Worm (Caenorhabditis elegans): Measurements from ENCODE around the gene CC8.3.

DNA sequence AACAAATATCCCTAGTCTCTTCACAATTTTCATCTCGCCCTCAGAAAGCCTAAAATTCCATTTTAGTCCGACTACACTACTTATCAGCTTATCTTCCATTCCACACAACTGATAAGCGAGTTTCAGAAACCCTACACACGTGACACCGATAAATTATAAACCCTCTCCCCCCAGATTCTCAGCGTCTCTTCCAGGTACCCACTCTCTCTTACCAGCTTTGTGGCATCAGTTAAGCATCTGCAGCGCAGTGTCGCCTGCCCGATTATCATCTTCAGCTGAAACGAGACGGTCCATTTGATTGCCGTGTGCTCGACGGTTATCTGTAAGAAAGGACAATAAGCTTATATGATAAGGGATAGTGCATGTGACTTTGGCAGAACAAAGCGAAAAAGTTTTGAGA is 30.2 kb downstream of the CC8.3 start:
- TF ChIP-seq ama-1 (optimal IDR thresholded peaks at IDR 0.05) (no peak), aly-1 (tag; optimal IDR thresholded peaks at IDR 0.05) (no peak), hmbx-1 (tag; optimal IDR thresholded peaks at IDR 0.05) (no peak), ceh-13 (GFP tag; optimal IDR thresholded peaks at IDR 0.05) (no peak), pes-1 (GFP tag; IDR thresholded peaks at IDR 0.05) (no peak), hmg-4 (GFP tag; optimal IDR thresholded peaks at IDR 0.05) (no peak), sea-1 (GFP tag; conservative IDR thresholded peaks at IDR 0.05) (no peak), B0310.2 (tag; optimal IDR thresholded peaks at IDR 0.05) (no peak), flt-1 (GFP tag; IDR thresholded peaks at IDR 0.05) (no peak), tra-4 (tag; optimal IDR thresholded peaks at IDR 0.05) (no peak), ceh-36 (tag; optimal IDR thresholded peaks at IDR 0.05) (no peak)
